Worm (Caenorhabditis elegans) whole organism, L1 larva: ENCODE data around the gene ccep-97.

ENCODE experiments used
- alr-1 ChIP-seq: fragments of 200-800 bp; sonication (Bioruptor generic); optimal IDR thresholded peaks from 2 replicates; lab custom pipeline; 2018; ENCODE audit warnings: borderline replicate concordance, mild to moderate bottlenecking, missing genetic modification characterization, missing compliant biosample characterization
- blmp-1 ChIP-seq: fragments of 150-350 bp; optimal IDR thresholded peaks from 2 replicates; lab custom pipeline; 2014; ENCODE audit warnings: missing biosample characterization, missing genetic modification characterization
- ceh-82 ChIP-seq, 3 experiments: fragments of 150-350 bp in 1 of 3; sonication (generic microtip) in 2 of 3; optimal IDR thresholded peaks; 2 replicates each; lab custom pipeline; 2014 to 2017; ENCODE audit warnings: missing biosample characterization in 3 of 3, missing genetic modification characterization in 3 of 3
- mdl-1 ChIP-seq, 2 experiments: fragments of 150-350 bp; optimal IDR thresholded peaks; 2 replicates each; lab custom pipeline; 2014 to 2017; ENCODE audit warnings: missing biosample characterization in 2 of 2, missing genetic modification characterization in 2 of 2, inconsistent platforms in 1 of 2
- nhr-77 ChIP-seq: fragments of 150-350 bp; optimal IDR thresholded peaks from 2 replicates; lab custom pipeline; 2014; ENCODE audit warnings: missing biosample characterization, missing genetic modification characterization
- skn-1 ChIP-seq: fragments of 150-350 bp; optimal IDR thresholded peaks from 2 replicates; lab custom pipeline; 2014; ENCODE audit warnings: missing biosample characterization, missing genetic modification characterization
- sup-37 ChIP-seq: fragments of 200-800 bp; sonication (Bioruptor generic); optimal IDR thresholded peaks from 2 replicates; lab custom pipeline; 2018; ENCODE audit warnings: mild to moderate bottlenecking, missing genetic modification characterization, missing compliant biosample characterization
- unc-86 ChIP-seq: sonication (generic microtip); optimal IDR thresholded peaks from 2 replicates; lab custom pipeline; 2016; ENCODE audit warnings: missing genetic modification characterization, missing compliant biosample characterization
- xbp-1 ChIP-seq: sonication (generic microtip); optimal IDR thresholded peaks from 2 replicates; lab custom pipeline; 2016; ENCODE audit warnings: missing genetic modification characterization, missing compliant biosample characterization
- ztf-11 ChIP-seq, 2 experiments: sonication (generic microtip); optimal IDR thresholded peaks; 2 replicates each; lab custom pipeline; 2016 to 2017; ENCODE audit warnings: missing genetic modification characterization in 2 of 2, missing biosample characterization in 1 of 2, missing compliant biosample characterization in 1 of 2

DNA sequence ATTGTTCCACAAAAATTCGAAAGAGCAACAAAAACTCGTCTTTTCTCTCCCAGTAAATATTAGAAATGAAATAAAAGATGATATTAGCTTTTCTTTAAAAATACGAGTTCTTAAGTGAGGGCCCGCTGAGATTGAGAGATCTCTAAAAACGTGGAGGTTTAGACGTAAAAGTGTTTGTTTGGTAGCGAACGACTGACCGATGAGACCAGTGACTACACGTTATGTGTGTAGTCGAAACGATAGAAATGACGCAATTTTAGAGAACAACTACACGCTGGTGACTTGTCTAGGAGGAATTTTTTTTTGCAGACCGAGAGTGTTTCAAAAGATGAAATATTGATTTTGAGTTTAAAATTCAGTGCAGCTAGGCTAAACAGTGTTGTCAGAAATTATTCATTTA is 44.3 kb upstream of the ccep-97 start, which contains the start of gene C37H5.13:
- no peak for TF ChIP-seq alr-1 (tag; lab: Kevin White, UChicago)
- TF ChIP-seq skn-1 (tag; lab: Kevin White, UChicago) = no peak
- no peak for TF ChIP-seq mdl-1 (tag; optimal IDR thresholded peaks at IDR 0.05; lab: Kevin White, UChicago)
- no peak for TF ChIP-seq ztf-11 (tag; optimal IDR thresholded peaks at IDR 0.05; lab: Kevin White, UChicago)
- TF ChIP-seq sup-37 (GFP tag; lab: Kevin White, UChicago) = no peak
- no peak for TF ChIP-seq xbp-1
- TF ChIP-seq ceh-82 (tag; optimal IDR thresholded peaks at IDR 0.05; lab: Kevin White, UChicago) = no peak
- TF ChIP-seq blmp-1 (tag; lab: Kevin White, UChicago) = no peak
- TF ChIP-seq unc-86 (tag; lab: Kevin White, UChicago) = no peak
- peak; percentile 27 for TF ChIP-seq nhr-77 (tag; lab: Kevin White, UChicago)
